Fruit fly (Drosophila melanogaster) whole organism: ENCODE measurements around the gene Cnep1r2.

Source experiments
- CG8478 ChIP-seq: fragments of >200 bp; optimal IDR thresholded peaks from 2 replicates; lab custom pipeline; 2018; ENCODE audit warnings: inconsistent platforms
- Dll ChIP-seq: fragments of >200 bp; optimal IDR thresholded peaks from 2 replicates; lab custom pipeline; 2017
- EcR ChIP-seq, 2 experiments: fragments of >200 bp; optimal IDR thresholded peaks; 2 replicates each; lab custom pipeline; 2017; ENCODE audit warnings: missing biosample characterization in 2 of 2, missing genetic modification characterization in 2 of 2, missing genetic modification reagents in 2 of 2
- psq ChIP-seq: fragments of >200 bp; optimal IDR thresholded peaks from 2 replicates; lab custom pipeline; 2017
- usp ChIP-seq: fragments of >200 bp; optimal IDR thresholded peaks from 2 replicates; lab custom pipeline; 2017; ENCODE audit warnings: missing biosample characterization, missing genetic modification characterization, mixed read lengths

dm6 chr3L:10675635-10676393 lies 37.9 kb downstream of the Cnep1r2 start:
- TF ChIP-seq EcR (GFP tag; optimal IDR thresholded peaks at IDR 0.05; lab: Kevin White, UChicago) (no peak), usp (GFP tag; lab: Kevin White, UChicago) (no peak), psq (no peak), Dll (lab: Kevin White, UChicago) (no peak), CG8478 (lab: Kevin White, UChicago) (no peak)
